Fruit fly (Drosophila melanogaster) whole organism, embryonic: Measurements from ENCODE around the gene CG5810.

Source experiments
- Blimp-1 ChIP-seq: fragments of 200-800 bp; sonication (Bioruptor generic); optimal IDR thresholded peaks from 3 replicates; lab custom pipeline; 2018; ENCODE audit warnings: missing biosample characterization, missing genetic modification characterization, mild to moderate bottlenecking, moderate library complexity, missing genetic modification reagents
- Bteb2 ChIP-seq: fragments of 200-800 bp; sonication (Bioruptor generic); optimal IDR thresholded peaks from 2 replicates; lab custom pipeline; 2016; ENCODE audit warnings: missing biosample characterization, missing genetic modification characterization
- CG10431 ChIP-seq: fragments of 200-800 bp; sonication (Bioruptor generic); optimal IDR thresholded peaks from 3 replicates; lab custom pipeline; 2018; ENCODE audit warnings: missing biosample characterization, mild to moderate bottlenecking, missing genetic modification characterization
- CG12391 ChIP-seq: fragments of 200-800 bp; sonication (Bioruptor generic); optimal IDR thresholded peaks from 3 replicates; lab custom pipeline; 2018; ENCODE audit warnings: missing biosample characterization, mild to moderate bottlenecking, missing genetic modification characterization, moderate library complexity
- CG13123 ChIP-seq: fragments of 200-800 bp; sonication (Bioruptor generic); optimal IDR thresholded peaks from 2 replicates; lab custom pipeline; 2016; ENCODE audit warnings: missing biosample characterization, missing genetic modification characterization
- CG14050 ChIP-seq: fragments of 200-800 bp; sonication (Bioruptor generic); IDR thresholded peaks from 3 replicates; pipeline ENCODE4 v1.3.6; 2022; ENCODE audit warnings: missing biosample characterization, missing genetic modification characterization
- CG14441 ChIP-seq: fragments of 200-800 bp; sonication (Bioruptor generic); IDR thresholded peaks from 2 replicates; pipeline ENCODE4 v1.3.6; 2022; ENCODE audit warnings: missing biosample characterization, missing genetic modification characterization
- CG14667 ChIP-seq: fragments of 200-800 bp; sonication (Bioruptor generic); IDR thresholded peaks from 2 replicates; pipeline ENCODE4 v1.3.6; 2022; ENCODE audit warnings: missing biosample characterization, missing genetic modification characterization
- CG14965 ChIP-seq: fragments of 200-800 bp; sonication (Bioruptor generic); optimal IDR thresholded peaks from 2 replicates; lab custom pipeline; 2016; ENCODE audit warnings: missing biosample characterization, missing genetic modification characterization, borderline replicate concordance
- CG16813 ChIP-seq: fragments of 200-800 bp; sonication (Bioruptor generic); IDR thresholded peaks from 3 replicates; pipeline ENCODE4 v1.3.6; 2022; ENCODE audit warnings: missing biosample characterization, missing genetic modification characterization; ENCODE audit not compliant: partially characterized antibody
- CG17385 ChIP-seq: fragments of 200-800 bp; sonication (Bioruptor generic); optimal IDR thresholded peaks from 3 replicates; lab custom pipeline; 2018; ENCODE audit warnings: missing biosample characterization, mild to moderate bottlenecking, missing genetic modification characterization
- CG2120 ChIP-seq: fragments of 200-800 bp; sonication (Bioruptor generic); optimal IDR thresholded peaks from 3 replicates; lab custom pipeline; 2016; ENCODE audit warnings: missing biosample characterization, missing genetic modification characterization
- CG2202 ChIP-seq: fragments of 200-800 bp; sonication (Bioruptor generic); optimal IDR thresholded peaks from 2 replicates; lab custom pipeline; 2018; ENCODE audit warnings: missing biosample characterization, mild to moderate bottlenecking, missing genetic modification characterization
- CG2712 ChIP-seq: fragments of 200-800 bp; optimal IDR thresholded peaks from 3 replicates; lab custom pipeline; 2019; ENCODE audit warnings: missing biosample characterization, mild to moderate bottlenecking, missing genetic modification characterization, moderate library complexity
- CG31224 ChIP-seq: fragments of 200-800 bp; sonication (Bioruptor generic); IDR thresholded peaks from 2 replicates; pipeline ENCODE4 v1.3.6; 2022; ENCODE audit warnings: missing biosample characterization, missing genetic modification characterization
- CG31365 ChIP-seq: fragments of 200-800 bp; sonication (Bioruptor generic); optimal IDR thresholded peaks from 2 replicates; lab custom pipeline; 2018; ENCODE audit warnings: missing biosample characterization, mild to moderate bottlenecking, missing genetic modification characterization
- CG31441 ChIP-seq: fragments of 200-800 bp; sonication (Bioruptor generic); IDR thresholded peaks from 2 replicates; pipeline ENCODE4 v1.3.6; 2022; ENCODE audit warnings: missing biosample characterization, missing genetic modification characterization
- CG3995 ChIP-seq: fragments of 200-800 bp; sonication (Bioruptor generic); optimal IDR thresholded peaks from 3 replicates; lab custom pipeline; 2016; ENCODE audit warnings: missing biosample characterization, missing genetic modification characterization
- CG42726 ChIP-seq: fragments of 200-800 bp; sonication (Bioruptor generic); IDR thresholded peaks from 2 replicates; pipeline ENCODE4 v1.3.6; 2022; ENCODE audit warnings: missing biosample characterization, missing genetic modification characterization; ENCODE audit not compliant: partially characterized antibody
- CG4730 ChIP-seq: fragments of 200-800 bp; sonication (Bioruptor generic); IDR thresholded peaks from 2 replicates; pipeline ENCODE4 v1.3.6; 2022; ENCODE audit warnings: missing biosample characterization, missing genetic modification characterization
- CG7963 ChIP-seq: fragments of 200-800 bp; sonication (Bioruptor generic); IDR thresholded peaks from 3 replicates; pipeline ENCODE4 v1.3.6; 2022; ENCODE audit warnings: missing biosample characterization, missing genetic modification characterization; ENCODE audit not compliant: partially characterized antibody
- CG8765 ChIP-seq: fragments of 200-800 bp; sonication (Bioruptor generic); IDR thresholded peaks from 2 replicates; pipeline ENCODE4 v1.3.6; 2022; ENCODE audit warnings: missing biosample characterization, missing genetic modification characterization
- Dip3 ChIP-seq: fragments of 200-800 bp; sonication (Bioruptor generic); optimal IDR thresholded peaks from 3 replicates; lab custom pipeline; 2016; ENCODE audit warnings: missing biosample characterization, missing genetic modification characterization
- Dp ChIP-seq: fragments of 200-800 bp; sonication (Bioruptor generic); optimal IDR thresholded peaks from 2 replicates; lab custom pipeline; 2018; ENCODE audit warnings: missing biosample characterization, mild to moderate bottlenecking, missing genetic modification characterization, moderate library complexity
- E2f2 ChIP-seq: fragments of 200-800 bp; sonication (Bioruptor generic); IDR thresholded peaks from 2 replicates; pipeline ENCODE4 v1.3.6; 2022; ENCODE audit warnings: missing biosample characterization, missing genetic modification characterization
- Gug ChIP-seq: fragments of 200-800 bp; sonication (Bioruptor generic); IDR thresholded peaks from 4 replicates; pipeline ENCODE4 v1.3.6; 2022; ENCODE audit warnings: missing biosample characterization, missing genetic modification characterization
- HLH3B ChIP-seq: fragments of 200-800 bp; sonication (Bioruptor generic); IDR thresholded peaks from 2 replicates; pipeline ENCODE4 v1.3.6; 2022; ENCODE audit warnings: missing biosample characterization, missing genetic modification characterization
- Myb ChIP-seq: fragments of 200-800 bp; sonication (Bioruptor generic); optimal IDR thresholded peaks from 2 replicates; lab custom pipeline; 2016; ENCODE audit warnings: missing biosample characterization, missing genetic modification characterization
- PHDP ChIP-seq: fragments of 200-800 bp; sonication (Bioruptor generic); optimal IDR thresholded peaks from 3 replicates; lab custom pipeline; 2018; ENCODE audit warnings: missing biosample characterization, mild to moderate bottlenecking, missing genetic modification characterization, moderate library complexity
- Pdp1 ChIP-seq, 2 experiments: fragments of 200-800 bp; sonication (Bioruptor generic); optimal IDR thresholded peaks; 3 replicates each; lab custom pipeline; 2016; ENCODE audit warnings: missing biosample characterization in 2 of 2, missing genetic modification characterization in 2 of 2, mild to moderate bottlenecking in 1 of 2, moderate library complexity in 1 of 2
- Scr ChIP-seq: fragments of 200-800 bp; sonication (Bioruptor generic); IDR thresholded peaks from 2 replicates; pipeline ENCODE4 v1.3.6; 2022; ENCODE audit warnings: missing biosample characterization, missing genetic modification characterization; ENCODE audit not compliant: partially characterized antibody
- Sox102F ChIP-seq: fragments of 200-800 bp; sonication (Bioruptor generic); optimal IDR thresholded peaks from 2 replicates; lab custom pipeline; 2018; ENCODE audit warnings: missing biosample characterization, mild to moderate bottlenecking, missing genetic modification characterization, moderate library complexity
- Sry-β ChIP-seq: fragments of 200-800 bp; sonication (Bioruptor generic); optimal IDR thresholded peaks from 2 replicates; lab custom pipeline; 2018; ENCODE audit warnings: missing biosample characterization, mild to moderate bottlenecking, missing genetic modification characterization, moderate library complexity
- amos ChIP-seq: fragments of 200-800 bp; sonication (Bioruptor generic); IDR thresholded peaks from 2 replicates; pipeline ENCODE4 v1.3.6; 2022; ENCODE audit warnings: missing biosample characterization, missing genetic modification characterization; ENCODE audit not compliant: partially characterized antibody
- bigmax ChIP-seq: fragments of 200-800 bp; sonication (Bioruptor generic); optimal IDR thresholded peaks from 2 replicates; lab custom pipeline; 2018; ENCODE audit warnings: missing biosample characterization, mild to moderate bottlenecking, missing genetic modification characterization
- chinmo ChIP-seq: fragments of 200-800 bp; sonication (Bioruptor generic); IDR thresholded peaks from 4 replicates; pipeline ENCODE4 v1.3.6; 2022; ENCODE audit warnings: missing biosample characterization, missing genetic modification characterization; ENCODE audit not compliant: partially characterized antibody
- danr ChIP-seq: fragments of 200-800 bp; sonication (Bioruptor generic); IDR thresholded peaks from 2 replicates; pipeline ENCODE4 v1.3.6; 2022; ENCODE audit warnings: missing biosample characterization, missing genetic modification characterization
- fd96Cb ChIP-seq: fragments of 200-800 bp; sonication (Bioruptor generic); optimal IDR thresholded peaks from 2 replicates; lab custom pipeline; 2018; ENCODE audit warnings: missing biosample characterization, mild to moderate bottlenecking, missing genetic modification characterization, moderate library complexity
- gfzf ChIP-seq: fragments of 200-800 bp; sonication (Bioruptor generic); optimal IDR thresholded peaks from 2 replicates; lab custom pipeline; 2016; ENCODE audit warnings: missing biosample characterization, mild to moderate bottlenecking, missing genetic modification characterization, moderate library complexity
- h ChIP-seq: fragments of >200 bp; optimal IDR thresholded peaks from 2 replicates; lab custom pipeline; 2017
- nmo ChIP-seq: fragments of 200-800 bp; sonication (Bioruptor generic); optimal IDR thresholded peaks from 2 replicates; lab custom pipeline; 2018; ENCODE audit warnings: missing biosample characterization, mild to moderate bottlenecking, missing genetic modification characterization, moderate library complexity
- odd ChIP-seq: fragments of 200-800 bp; sonication (Bioruptor generic); optimal IDR thresholded peaks from 2 replicates; lab custom pipeline; 2017; ENCODE audit warnings: missing biosample characterization, mild to moderate bottlenecking, missing genetic modification characterization
- otp ChIP-seq: fragments of 200-800 bp; sonication (Bioruptor generic); IDR thresholded peaks from 3 replicates; pipeline ENCODE4, ENCODE4 v1.3.6; 2022; ENCODE audit warnings: missing biosample characterization, missing genetic modification characterization
- p53 ChIP-seq: fragments of 200-800 bp; sonication (Bioruptor generic); optimal IDR thresholded peaks from 2 replicates; lab custom pipeline; 2016; ENCODE audit warnings: missing biosample characterization, missing genetic modification characterization
- rib ChIP-seq: fragments of 200-800 bp; sonication (Bioruptor generic); IDR thresholded peaks from 2 replicates; pipeline ENCODE4 v1.3.6; 2022; ENCODE audit warnings: missing biosample characterization, missing genetic modification characterization
- tup ChIP-seq: fragments of 200-800 bp; sonication (Bioruptor generic); optimal IDR thresholded peaks from 2 replicates; lab custom pipeline; 2016; ENCODE audit warnings: missing biosample characterization, mild to moderate bottlenecking, missing genetic modification characterization, moderate library complexity
- wek ChIP-seq: fragments of 200-800 bp; sonication (Bioruptor generic); optimal IDR thresholded peaks from 3 replicates; lab custom pipeline; 2018; ENCODE audit warnings: missing biosample characterization, mild to moderate bottlenecking, missing genetic modification characterization, moderate library complexity
- zen ChIP-seq: fragments of 200-800 bp; sonication (Bioruptor generic); optimal IDR thresholded peaks from 3 replicates; lab custom pipeline; 2018; ENCODE audit warnings: missing biosample characterization, mild to moderate bottlenecking, missing genetic modification characterization, moderate library complexity

Gene CG5810

dm6 chr3R:21179592-21180390 is 16.2 kb downstream of the CG5810 start (continued):
- peak; percentile 78 for TF ChIP-seq Dp (GFP tag; lab: Kevin White, UChicago)
- no peak for TF ChIP-seq Myb
- TF ChIP-seq Blimp-1 (GFP tag; lab: Kevin White, UChicago) = no peak
- TF ChIP-seq CG13123 (GFP tag; lab: Kevin White, UChicago) = no peak
- peak; percentile 97 for TF ChIP-seq rib (GFP tag; lab: Robert Waterston, UW)
- TF ChIP-seq CG2712 = no peak
- TF ChIP-seq CG31224 (GFP tag; lab: Robert Waterston, UW) = no peak
- TF ChIP-seq CG10431 (GFP tag; lab: Kevin White, UChicago) = no peak
- no peak for TF ChIP-seq CG2202
- TF ChIP-seq CG3995 (GFP tag; lab: Kevin White, UChicago) = peak; percentile 45
- no peak for TF ChIP-seq bigmax (GFP tag; lab: Kevin White, UChicago)
- no peak for TF ChIP-seq otp (GFP tag; lab: Robert Waterston, UW)
- peak; percentile 88 for TF ChIP-seq E2f2 (GFP tag; lab: Robert Waterston, UW)
- TF ChIP-seq Dip3 = no peak
- TF ChIP-seq CG2120 (GFP tag; lab: Kevin White, UChicago) = no peak
- peak; percentile 43; the same call in 1 of the 2 replicates for TF ChIP-seq Scr (GFP tag; lab: Robert Waterston, UW)
- no peak for TF ChIP-seq CG4730 (GFP tag; lab: Robert Waterston, UW)
- no peak for TF ChIP-seq tup
- TF ChIP-seq CG8765 (GFP tag; lab: Robert Waterston, UW) = no peak
- TF ChIP-seq CG31441 (GFP tag; lab: Robert Waterston, UW) = no peak
- TF ChIP-seq CG14441 (GFP tag; lab: Robert Waterston, UW) = no peak
- no peak for TF ChIP-seq Sox102F (GFP tag; lab: Kevin White, UChicago)
- no peak for TF ChIP-seq HLH3B (GFP tag; lab: Robert Waterston, UW)
- peak; percentile 34 for TF ChIP-seq CG16813 (GFP tag; lab: Robert Waterston, UW)
- no peak for TF ChIP-seq Gug (GFP tag; lab: Robert Waterston, UW)
- peak; percentile 89 for TF ChIP-seq CG14965 (GFP tag; lab: Kevin White, UChicago)
- peak; percentile 90 for TF ChIP-seq CG31365 (tag; lab: Kevin White, UChicago)
- TF ChIP-seq CG12391 (tag; lab: Kevin White, UChicago) = no peak
- TF ChIP-seq PHDP (tag; lab: Kevin White, UChicago) = no peak
- no peak for TF ChIP-seq CG17385 (GFP tag; lab: Kevin White, UChicago)
- TF ChIP-seq CG42726 (GFP tag; lab: Robert Waterston, UW) = peak; percentile 44
- no peak for TF ChIP-seq Bteb2 (GFP tag; lab: Kevin White, UChicago)
- TF ChIP-seq odd (GFP tag; lab: Kevin White, UChicago) = no peak
- peak; percentile 48; the same call in 1 of the 2 replicates for TF ChIP-seq amos (GFP tag; lab: Robert Waterston, UW)
- no peak for TF ChIP-seq h
- no peak for TF ChIP-seq Pdp1 (GFP tag; optimal IDR thresholded peaks at IDR 0.05; lab: Kevin White, UChicago)
- TF ChIP-seq CG14667 (GFP tag; lab: Robert Waterston, UW) = no peak
- no peak for TF ChIP-seq danr (GFP tag; lab: Robert Waterston, UW)
- TF ChIP-seq CG14050 (GFP tag; lab: Robert Waterston, UW) = no peak
- TF ChIP-seq zen (tag; lab: Kevin White, UChicago) = peak; percentile 1
- TF ChIP-seq gfzf (GFP tag; lab: Kevin White, UChicago) = peak; percentile 38
- TF ChIP-seq wek = no peak
- TF ChIP-seq nmo (GFP tag; lab: Kevin White, UChicago) = peak; percentile 27
- no peak for TF ChIP-seq chinmo (GFP tag; lab: Robert Waterston, UW)
- no peak for TF ChIP-seq CG7963
- no peak for TF ChIP-seq fd96Cb (tag; lab: Kevin White, UChicago)
- no peak for TF ChIP-seq p53
- no peak for TF ChIP-seq Sry-β
